Fruit fly (Drosophila melanogaster): ENCODE data around the gene eIF4E1.

Gene eIF4E1

dm6 chr3L:9401354-9402156 is 705 bp downstream of the eIF4E1 start:
- TF ChIP-seq noc (tag; optimal IDR thresholded peaks at IDR 0.05), result no peak

- TF ChIP-seq noc (tag; optimal IDR thresholded peaks at IDR 0.05), result no peak
Measured at dm6 chr3L:9400697-9401353, 1.4 kb downstream of the eIF4E1 start.

- no peak for TF ChIP-seq noc (tag; optimal IDR thresholded peaks at IDR 0.05)
Measured at dm6 chr3L:9399855-9400254, 2.4 kb downstream of the eIF4E1 start.

dm6 chr3L:9399013-9399750 is 3.1 kb downstream of the eIF4E1 start, which contains the start of gene CG4080:
TSS of gene CG4080 (minus strand) at chr3L:9399227.
- peak; percentile 16 for TF ChIP-seq noc (tag; optimal IDR thresholded peaks at IDR 0.05)

- no peak for TF ChIP-seq noc (tag; optimal IDR thresholded peaks at IDR 0.05)
Measured at dm6 chr3L:9398435-9398981, 3.8 kb downstream of the eIF4E1 start.

- TF ChIP-seq noc (tag; optimal IDR thresholded peaks at IDR 0.05), result no peak
Measured at dm6 chr3L:9398028-9398427, 4.2 kb downstream of the eIF4E1 start.

- TF ChIP-seq noc (tag; optimal IDR thresholded peaks at IDR 0.05), result peak; percentile 89
Measured at dm6 chr3L:9397156-9397555, 5.1 kb downstream of the eIF4E1 start.

dm6 chr3L:9396704-9397103 is 5.6 kb downstream of the eIF4E1 start:
- TF ChIP-seq noc (tag; optimal IDR thresholded peaks at IDR 0.05), result no peak

dm6 chr3L:9396038-9396437 is 6.2 kb downstream of the eIF4E1 start:
- no peak for TF ChIP-seq noc (tag; optimal IDR thresholded peaks at IDR 0.05)

- no peak for TF ChIP-seq noc (tag; optimal IDR thresholded peaks at IDR 0.05)
Measured at dm6 chr3L:9391340-9391980, 10.8 kb downstream of the eIF4E1 start.

- no peak for TF ChIP-seq noc (tag; optimal IDR thresholded peaks at IDR 0.05)
Measured at dm6 chr3L:9384445-9385079, 17.7 kb downstream of the eIF4E1 start.

dm6 chr3L:9383345-9384075 is 18.8 kb downstream of the eIF4E1 start, which contains the start of gene Hsp27:
TSS of gene Hsp27 (plus strand) at chr3L:9384063.
- TF ChIP-seq noc (tag; optimal IDR thresholded peaks at IDR 0.05), result peak; percentile 98

dm6 chr3L:9381602-9382001 is 20.7 kb downstream of the eIF4E1 start, which contains the start of gene Hsp23:
TSS of gene Hsp23 (plus strand) at chr3L:9381882.
- TF ChIP-seq noc (tag; optimal IDR thresholded peaks at IDR 0.05), result no peak

dm6 chr3L:9380344-9380849 is 21.9 kb downstream of the eIF4E1 start:
- TF ChIP-seq noc (tag; optimal IDR thresholded peaks at IDR 0.05), result no peak

Data from whole organism, larva.